Worm (Caenorhabditis elegans): ENCODE measurements around the gene F13A2.1.

ce11 chrV:4361505-4361904 is 20.7 kb downstream of the F13A2.1 start, which contains the start of gene F32D1.3:
- no peak for TF ChIP-seq him-1 (tag; optimal IDR thresholded peaks at IDR 0.05)
- TF ChIP-seq dao-5 (tag; optimal IDR thresholded peaks at IDR 0.05), result no peak
